Fruit fly (Drosophila melanogaster) whole organism, embryonic: ENCODE data around the gene Lerp.

Experiments used
- Abd-B ChIP-seq: fragments of 200-800 bp; sonication (Bioruptor generic); optimal IDR thresholded peaks from 2 replicates; lab custom pipeline; 2018; ENCODE audit warnings: missing biosample characterization, mild to moderate bottlenecking, missing genetic modification characterization, moderate library complexity
- Ada2b ChIP-seq: fragments of 200-800 bp; sonication (Bioruptor generic); IDR thresholded peaks from 2 replicates; pipeline ENCODE4 v1.3.6; 2022; ENCODE audit warnings: missing biosample characterization, missing genetic modification characterization
- Awh ChIP-seq: fragments of 200-800 bp; sonication (Bioruptor generic); IDR thresholded peaks from 2 replicates; pipeline ENCODE4, ENCODE4 v1.3.6; 2022; ENCODE audit warnings: missing biosample characterization, missing genetic modification characterization
- Bdp1 ChIP-seq: fragments of 200-800 bp; sonication (Bioruptor generic); optimal IDR thresholded peaks from 3 replicates; lab custom pipeline; 2016; ENCODE audit warnings: missing biosample characterization, missing genetic modification characterization
- CG10147 ChIP-seq: fragments of 200-800 bp; sonication (Bioruptor generic); optimal IDR thresholded peaks from 2 replicates; lab custom pipeline; 2019; ENCODE audit warnings: missing biosample characterization, mild to moderate bottlenecking, missing genetic modification characterization, moderate library complexity
- CG11398 ChIP-seq: fragments of 200-800 bp; sonication (Bioruptor generic); optimal IDR thresholded peaks from 2 replicates; lab custom pipeline; 2016; ENCODE audit warnings: missing biosample characterization, missing genetic modification characterization
- CG13123 ChIP-seq: fragments of 200-800 bp; sonication (Bioruptor generic); optimal IDR thresholded peaks from 2 replicates; lab custom pipeline; 2016; ENCODE audit warnings: missing biosample characterization, missing genetic modification characterization
- CG15479 ChIP-seq: fragments of 200-800 bp; sonication (Bioruptor generic); optimal IDR thresholded peaks from 3 replicates; lab custom pipeline; 2019; ENCODE audit warnings: missing biosample characterization, mild to moderate bottlenecking, missing genetic modification characterization, moderate library complexity
- CG15601 ChIP-seq: fragments of 200-800 bp; sonication (Bioruptor generic); optimal IDR thresholded peaks from 3 replicates; lab custom pipeline; 2019; ENCODE audit warnings: missing biosample characterization, mild to moderate bottlenecking, missing genetic modification characterization, moderate library complexity
- CG1603 ChIP-seq: fragments of 200-800 bp; sonication (Bioruptor generic); optimal IDR thresholded peaks from 2 replicates; lab custom pipeline; 2019; ENCODE audit warnings: missing biosample characterization, mild to moderate bottlenecking, missing genetic modification characterization, moderate library complexity
- CG2120 ChIP-seq: fragments of 200-800 bp; sonication (Bioruptor generic); optimal IDR thresholded peaks from 3 replicates; lab custom pipeline; 2016; ENCODE audit warnings: missing biosample characterization, missing genetic modification characterization
- CG3838 ChIP-seq: fragments of 200-800 bp; sonication (Bioruptor generic); optimal IDR thresholded peaks from 3 replicates; lab custom pipeline; 2016; ENCODE audit warnings: missing biosample characterization, missing genetic modification characterization
- CG4282 ChIP-seq: fragments of 200-800 bp; sonication (Bioruptor generic); optimal IDR thresholded peaks from 2 replicates; lab custom pipeline; 2016; ENCODE audit warnings: missing biosample characterization, missing genetic modification characterization
- CG8765 ChIP-seq: fragments of 200-800 bp; sonication (Bioruptor generic); IDR thresholded peaks from 2 replicates; pipeline ENCODE4 v1.3.6; 2022; ENCODE audit warnings: missing biosample characterization, missing genetic modification characterization
- CG9932 ChIP-seq: fragments of 200-800 bp; sonication (Bioruptor generic); IDR thresholded peaks from 2 replicates; pipeline ENCODE4 v1.3.6; 2022; ENCODE audit warnings: missing biosample characterization, missing genetic modification characterization
- Camta ChIP-seq: fragments of 200-800 bp; sonication (Bioruptor generic); optimal IDR thresholded peaks from 2 replicates; lab custom pipeline; 2016; ENCODE audit warnings: missing biosample characterization, missing genetic modification characterization
- CoRest ChIP-seq: fragments of 200-800 bp; sonication (Bioruptor generic); optimal IDR thresholded peaks from 3 replicates; lab custom pipeline; 2018; ENCODE audit warnings: missing biosample characterization, mild to moderate bottlenecking, missing genetic modification characterization, moderate library complexity
- Dref ChIP-seq: fragments of 200-800 bp; sonication (Bioruptor generic); IDR thresholded peaks from 2 replicates; pipeline ENCODE4 v1.3.6; 2022; ENCODE audit warnings: missing biosample characterization, missing genetic modification characterization
- Drgx ChIP-seq: fragments of 200-800 bp; sonication (Bioruptor generic); IDR thresholded peaks from 2 replicates; pipeline ENCODE4 v1.3.6; 2022; ENCODE audit warnings: missing biosample characterization, missing genetic modification characterization
- Gug ChIP-seq: fragments of 200-800 bp; sonication (Bioruptor generic); IDR thresholded peaks from 4 replicates; pipeline ENCODE4 v1.3.6; 2022; ENCODE audit warnings: missing biosample characterization, missing genetic modification characterization
- HLHmδ ChIP-seq: fragments of 200-800 bp; sonication (Bioruptor generic); optimal IDR thresholded peaks from 2 replicates; lab custom pipeline; 2018; ENCODE audit warnings: missing biosample characterization, mild to moderate bottlenecking, missing genetic modification characterization, moderate library complexity
- Hr51 ChIP-seq, 2 experiments: fragments of 200-800 bp; sonication (Bioruptor generic); optimal IDR thresholded peaks; 2 replicates in 1 of 2; 3 replicates in 1 of 2; lab custom pipeline; 2016 to 2018; ENCODE audit warnings: missing biosample characterization in 2 of 2, missing genetic modification characterization in 2 of 2, mild to moderate bottlenecking in 1 of 2, moderate library complexity in 1 of 2
- Max ChIP-seq: fragments of 200-800 bp; sonication (Bioruptor generic); optimal IDR thresholded peaks from 2 replicates; lab custom pipeline; 2016; ENCODE audit warnings: missing biosample characterization, mild to moderate bottlenecking, missing genetic modification characterization
- Med ChIP-seq: fragments of 200-800 bp; sonication (Bioruptor generic); peaks from one replicate; lab custom pipeline; 2016; ENCODE audit warnings: missing biosample characterization, missing genetic modification characterization, mild to moderate bottlenecking, inconsistent platforms, moderate library complexity
- Nf-YC ChIP-seq: fragments of 200-800 bp; optimal IDR thresholded peaks from 3 replicates; lab custom pipeline; 2019; ENCODE audit warnings: missing biosample characterization, mild to moderate bottlenecking, missing genetic modification characterization, moderate library complexity
- PHDP ChIP-seq: fragments of 200-800 bp; sonication (Bioruptor generic); optimal IDR thresholded peaks from 3 replicates; lab custom pipeline; 2018; ENCODE audit warnings: missing biosample characterization, mild to moderate bottlenecking, missing genetic modification characterization, moderate library complexity
- Pdp1 ChIP-seq, 2 experiments: fragments of 200-800 bp; sonication (Bioruptor generic); optimal IDR thresholded peaks; 3 replicates each; lab custom pipeline; 2016; ENCODE audit warnings: missing biosample characterization in 2 of 2, missing genetic modification characterization in 2 of 2, mild to moderate bottlenecking in 1 of 2, moderate library complexity in 1 of 2
- Usf ChIP-seq: fragments of 200-800 bp; sonication (Bioruptor generic); optimal IDR thresholded peaks from 2 replicates; lab custom pipeline; 2017; ENCODE audit warnings: missing genotype, missing biosample characterization, missing genetic modification characterization
- Xrp1 ChIP-seq: fragments of 200-800 bp; sonication (Bioruptor generic); IDR thresholded peaks from 2 replicates; pipeline ENCODE4 v1.3.6; 2022; ENCODE audit warnings: missing biosample characterization, missing genetic modification characterization
- ab ChIP-seq: fragments of 200-800 bp; sonication (Bioruptor generic); optimal IDR thresholded peaks from 2 replicates; lab custom pipeline; 2016; ENCODE audit warnings: missing biosample characterization, missing genetic modification characterization
- bcd ChIP-seq: fragments of 200-800 bp; sonication (Bioruptor generic); optimal IDR thresholded peaks from 2 replicates; lab custom pipeline; 2017; ENCODE audit warnings: missing biosample characterization, mild to moderate bottlenecking, missing genetic modification characterization
- crc ChIP-seq: fragments of 200-800 bp; sonication (Bioruptor generic); optimal IDR thresholded peaks from 2 replicates; lab custom pipeline; 2016; ENCODE audit warnings: missing biosample characterization, missing genetic modification characterization
- dysf ChIP-seq: fragments of 200-800 bp; sonication (Bioruptor generic); IDR thresholded peaks from 3 replicates; pipeline ENCODE4 v1.3.6; 2022; ENCODE audit warnings: missing biosample characterization, missing genetic modification characterization
- esg ChIP-seq: fragments of 200-800 bp; sonication (Bioruptor generic); conservative IDR thresholded peaks from 2 replicates; pipeline ENCODE4 v1.3.6; 2022; ENCODE audit warnings: missing biosample characterization, missing genetic modification characterization
- gem ChIP-seq: fragments of 200-800 bp; sonication (Bioruptor generic); optimal IDR thresholded peaks from 2 replicates; lab custom pipeline; 2019; ENCODE audit warnings: missing biosample characterization, mild to moderate bottlenecking, missing genetic modification characterization, moderate library complexity
- gsb-n ChIP-seq: fragments of 200-800 bp; sonication (Bioruptor generic); optimal IDR thresholded peaks from 3 replicates; lab custom pipeline; 2018; ENCODE audit warnings: missing biosample characterization, mild to moderate bottlenecking, missing genetic modification characterization
- ham ChIP-seq: fragments of 200-800 bp; sonication (Bioruptor generic); IDR thresholded peaks from 2 replicates; pipeline ENCODE4 v1.3.6; 2022; ENCODE audit warnings: missing biosample characterization, missing genetic modification characterization
- hbn ChIP-seq: fragments of 200-800 bp; sonication (Bioruptor generic); IDR thresholded peaks from 2 replicates; pipeline ENCODE4 v1.3.6; 2022; ENCODE audit warnings: missing biosample characterization, missing genetic modification characterization; ENCODE audit not compliant: partially characterized antibody
- knrl ChIP-seq: fragments of 200-800 bp; sonication (Bioruptor generic); IDR thresholded peaks from 3 replicates; pipeline ENCODE4 v1.3.6; 2022; ENCODE audit warnings: missing biosample characterization, missing genetic modification characterization; ENCODE audit not compliant: partially characterized antibody
- lmd ChIP-seq: fragments of 200-800 bp; sonication (Bioruptor generic); IDR thresholded peaks from 2 replicates; pipeline ENCODE4 v1.3.6; 2022; ENCODE audit warnings: missing biosample characterization, missing genetic modification characterization
- nerfin-2 ChIP-seq: fragments of 200-800 bp; sonication (Bioruptor generic); IDR thresholded peaks from 2 replicates; pipeline ENCODE4 v1.3.6; 2022; ENCODE audit warnings: missing biosample characterization, missing genetic modification characterization; ENCODE audit not compliant: partially characterized antibody
- pho ChIP-seq: fragments of 200-800 bp; sonication (Bioruptor generic); optimal IDR thresholded peaks from 2 replicates; lab custom pipeline; 2016; ENCODE audit warnings: missing biosample characterization, missing genetic modification characterization
- sens ChIP-seq: fragments of 200-800 bp; sonication (Bioruptor generic); peaks from one replicate; lab custom pipeline; 2016; ENCODE audit warnings: missing biosample characterization, missing genetic modification characterization
- sima ChIP-seq: fragments of 200-800 bp; sonication (Bioruptor generic); optimal IDR thresholded peaks from 2 replicates; lab custom pipeline; 2016; ENCODE audit warnings: missing biosample characterization, missing genetic modification characterization
- sna ChIP-seq: fragments of 200-800 bp; sonication (Bioruptor generic); IDR thresholded peaks from 2 replicates; pipeline ENCODE4 v1.3.6; 2022; ENCODE audit warnings: missing biosample characterization, missing genetic modification characterization; ENCODE audit not compliant: partially characterized antibody
- stc ChIP-seq: fragments of 200-800 bp; sonication (Bioruptor generic); IDR thresholded peaks from 2 replicates; pipeline ENCODE4 v1.3.6; 2022; ENCODE audit warnings: missing biosample characterization, missing genetic modification characterization
- wor ChIP-seq: fragments of 200-800 bp; sonication (Bioruptor generic); IDR thresholded peaks from 2 replicates; pipeline ENCODE4 v1.3.6; 2022; ENCODE audit warnings: missing biosample characterization, missing genetic modification characterization

Gene Lerp

DNA sequence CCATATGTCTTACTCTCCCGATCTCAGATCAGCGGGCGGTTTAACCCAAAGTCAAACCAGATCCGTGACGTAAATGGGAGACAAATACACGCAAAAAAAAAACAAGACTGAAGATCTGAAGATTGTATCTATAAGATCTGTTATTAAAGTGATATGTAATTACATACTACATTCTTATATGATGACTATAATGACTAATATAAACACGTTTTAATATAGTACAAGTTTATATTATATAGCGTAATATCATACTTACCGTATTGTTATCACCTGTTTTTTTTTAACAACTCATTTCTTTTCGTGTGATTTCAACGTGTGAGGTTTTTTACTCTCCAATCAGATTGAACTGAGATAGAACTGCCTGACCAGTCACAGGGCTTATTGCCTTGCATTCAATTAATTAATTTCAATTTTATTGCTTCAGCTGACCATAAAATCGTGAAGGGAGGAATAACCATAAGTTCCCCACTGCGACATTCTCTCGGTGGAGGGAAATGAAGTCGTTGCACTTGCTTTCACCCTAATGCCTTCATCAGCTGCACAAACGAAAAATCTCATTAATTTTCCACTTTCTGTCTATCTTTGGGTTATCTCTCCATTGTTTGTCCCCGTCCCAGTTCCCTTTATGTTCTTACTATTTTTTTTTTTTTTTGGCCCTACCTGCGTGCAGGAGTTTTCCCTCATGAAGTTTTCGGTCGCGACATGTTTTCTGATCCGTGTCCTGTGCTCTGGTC lies 61.3 kb downstream of the Lerp start (continued):
- no peak for TF ChIP-seq CG15479 (GFP tag; lab: Kevin White, UChicago)
- TF ChIP-seq Xrp1 (GFP tag; lab: Robert Waterston, UW) = peak; percentile 49; the same call in 1 of the 2 replicates
- no peak for TF ChIP-seq knrl
- TF ChIP-seq HLHmδ (GFP tag; lab: Kevin White, UChicago) = no peak

DNA sequence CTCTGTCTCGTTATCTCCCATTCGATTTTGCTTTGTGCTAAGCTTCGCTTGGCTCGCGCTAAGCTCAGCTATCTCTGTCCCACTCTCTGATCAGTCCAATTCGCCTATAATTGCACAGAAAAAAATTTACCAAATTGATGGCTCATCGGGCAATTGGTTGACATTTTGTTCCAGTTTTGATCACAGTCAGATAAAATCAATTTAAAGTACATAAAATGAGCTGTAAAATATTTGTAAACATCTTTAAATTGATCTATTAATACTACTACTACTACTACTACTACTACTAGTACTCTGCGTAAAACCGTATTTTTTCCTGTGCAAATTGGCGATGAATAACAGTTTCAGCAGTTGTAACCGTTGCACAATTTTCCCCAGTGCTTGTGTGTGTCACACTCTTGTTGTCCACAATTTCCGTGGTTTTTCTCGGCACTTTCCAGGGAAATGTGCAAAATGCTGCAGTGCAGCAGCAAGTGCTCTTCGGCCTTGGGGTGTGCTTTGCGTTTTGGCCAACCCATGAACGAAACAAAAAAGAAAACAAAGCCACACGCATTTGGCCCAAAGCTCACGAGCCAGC lies 63.3 kb downstream of the Lerp start:
- TF ChIP-seq crc (no peak), stc (GFP tag; lab: Robert Waterston, UW) (no peak), lmd (peak; percentile 22; the same call in 1 of the 2 replicates), Med (peak; percentile 33), Abd-B (GFP tag; lab: Kevin White, UChicago) (peak; percentile 24), Pdp1 (GFP tag; optimal IDR thresholded peaks at IDR 0.05; lab: Kevin White, UChicago) (peak in 1 of 2 experiments; percentile 39), CG13123 (no peak), Dref (GFP tag; lab: Robert Waterston, UW) (no peak), ham (no peak), ab (GFP tag; lab: Kevin White, UChicago) (no peak), Camta (GFP tag; lab: Kevin White, UChicago) (no peak), Max (no peak), CG2120 (GFP tag; lab: Kevin White, UChicago) (peak; percentile 29), Drgx (GFP tag; lab: Robert Waterston, UW) (peak; percentile 85), CG10147 (no peak), CoRest (tag; lab: Kevin White, UChicago) (peak; percentile 8), Hr51 (GFP tag; optimal IDR thresholded peaks at IDR 0.05; lab: Kevin White, UChicago) (peak in 1 of 2 experiments; percentile 32), dysf (GFP tag; lab: Robert Waterston, UW) (peak; percentile 57; the same call in 2 of the 3 replicates), CG9932 (GFP tag; lab: Robert Waterston, UW) (peak; percentile 22; the same call in 1 of the 2 replicates), Usf (GFP tag; lab: Kevin White, UChicago) (no peak), CG1603 (tag; lab: Kevin White, UChicago) (peak; percentile 25), bcd (GFP tag; lab: Kevin White, UChicago) (peak; percentile 2), esg (GFP tag; lab: Robert Waterston, UW) (0 out of 2 replicates have a peak, but pooled peaks have one; percentile 21), Ada2b (GFP tag; lab: Robert Waterston, UW) (0 out of 2 replicates have a peak, but pooled peaks have one; percentile 6), sens (GFP tag; lab: Kevin White, UChicago) (peak; percentile 83), gem (tag; lab: Kevin White, UChicago) (peak; percentile 44), Awh (GFP tag; lab: Robert Waterston, UW) (no peak), CG3838 (no peak), nerfin-2 (no peak), gsb-n (no peak), CG8765 (GFP tag; lab: Robert Waterston, UW) (no peak), CG4282 (GFP tag; lab: Kevin White, UChicago) (no peak), PHDP (tag; lab: Kevin White, UChicago) (peak; percentile 22), hbn (no peak), Bdp1 (GFP tag; lab: Kevin White, UChicago) (no peak), pho (GFP tag; lab: Kevin White, UChicago) (no peak), CG11398 (no peak), sima (GFP tag; lab: Kevin White, UChicago) (no peak), Gug (GFP tag; lab: Robert Waterston, UW) (no peak), Nf-YC (tag; lab: Kevin White, UChicago) (no peak), wor (GFP tag; lab: Robert Waterston, UW) (no peak), sna (GFP tag; lab: Robert Waterston, UW) (no peak), CG15601 (tag; lab: Kevin White, UChicago) (no peak)
